Worm (Caenorhabditis elegans): ENCODE data around the gene C01G5.3.

DNA sequence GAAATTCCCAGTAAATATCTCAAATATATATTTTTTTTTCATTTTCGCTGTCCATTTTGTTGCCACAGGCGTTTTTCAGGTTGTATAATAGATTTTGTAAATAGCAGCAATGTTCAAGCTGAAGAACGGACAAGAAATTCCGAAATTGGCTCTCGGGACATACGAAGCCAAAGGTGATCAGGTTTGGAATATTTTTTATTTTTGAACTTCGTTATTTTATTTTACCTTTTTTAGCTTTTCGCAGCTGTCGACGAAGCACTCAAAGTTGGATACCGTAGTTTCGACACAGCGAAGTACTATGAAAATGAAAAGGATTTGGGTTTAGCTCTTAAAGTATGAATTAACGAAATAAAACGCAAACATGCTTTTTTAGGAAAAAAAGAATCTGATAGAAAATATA is 11.5 kb upstream of the C01G5.3 start, which contains the start of gene C01G5.5:
- TF ChIP-seq ceh-32 (tag; optimal IDR thresholded peaks at IDR 0.05; ENCODE audit: poor library complexity) (no peak), nhr-76 (tag; optimal IDR thresholded peaks at IDR 0.05) (no peak), rbr-2 (tag; optimal IDR thresholded peaks at IDR 0.05) (no peak), mdl-1 (tag; optimal IDR thresholded peaks at IDR 0.05) (no peak), pha-4 (GFP tag; IDR thresholded peaks at IDR 0.05) (no peak), pha-4 (tag; optimal IDR thresholded peaks at IDR 0.05) (no peak), T26A8.4 (GFP tag; IDR thresholded peaks at IDR 0.05) (no peak), hlh-30 (tag; optimal IDR thresholded peaks at IDR 0.05; ENCODE audit: insufficient read depth) (no peak), daf-12 (tag; optimal IDR thresholded peaks at IDR 0.05) (no peak), lsy-2 (tag; optimal IDR thresholded peaks at IDR 0.05) (no peak), ZK546.5 (tag; optimal IDR thresholded peaks at IDR 0.05) (no peak), ZK337.2 (GFP tag; IDR thresholded peaks at IDR 0.05) (no peak), mep-1 (tag; optimal IDR thresholded peaks at IDR 0.05) (no peak)

Data from whole organism, L4 larva.